Worm (Caenorhabditis elegans): Measurements from ENCODE around the gene mcm-2.

ce11 chrII:12039039-12039438 is 32.6 kb upstream of the mcm-2 start, which contains the start of gene tpi-1:
- no peak for TF ChIP-seq nhr-11 (tag; optimal IDR thresholded peaks at IDR 0.05)
- TF ChIP-seq lin-13 (GFP tag; optimal IDR thresholded peaks at IDR 0.05), result no peak
- TF ChIP-seq unc-39 (tag; optimal IDR thresholded peaks at IDR 0.05), result no peak

Measured in whole organism, L2 larva.